Fruit fly (Drosophila melanogaster) whole organism, prepupa: ENCODE measurements around the gene CG3769.

Source experiments
- CG10669 ChIP-seq: fragments of 200-800 bp; sonication (Bioruptor generic); optimal IDR thresholded peaks from 3 replicates; lab custom pipeline; 2018; ENCODE audit warnings: missing biosample characterization, mild to moderate bottlenecking, missing genetic modification characterization, moderate library complexity
- CG16779 ChIP-seq: fragments of 200-800 bp; sonication (Bioruptor generic); optimal IDR thresholded peaks from 3 replicates; lab custom pipeline; 2017; ENCODE audit warnings: missing biosample characterization, mild to moderate bottlenecking, missing genetic modification characterization
- CG31627 ChIP-seq: fragments of 200-800 bp; sonication (Bioruptor generic); optimal IDR thresholded peaks from 3 replicates; lab custom pipeline; 2016; ENCODE audit warnings: missing biosample characterization, missing genetic modification characterization
- CG32006 ChIP-seq: fragments of 200-800 bp; sonication (Bioruptor generic); optimal IDR thresholded peaks from 3 replicates; lab custom pipeline; 2017; ENCODE audit warnings: missing biosample characterization, mild to moderate bottlenecking, missing genetic modification characterization
- CG4318 ChIP-seq: fragments of 200-800 bp; sonication (Bioruptor generic); optimal IDR thresholded peaks from 3 replicates; lab custom pipeline; 2017; ENCODE audit warnings: missing biosample characterization, mild to moderate bottlenecking, missing genetic modification characterization
- CG6276 ChIP-seq: fragments of 200-800 bp; sonication (Bioruptor generic); optimal IDR thresholded peaks from 2 replicates; lab custom pipeline; 2017; ENCODE audit warnings: missing biosample characterization, mild to moderate bottlenecking, missing genetic modification characterization
- CG6792 ChIP-seq: fragments of 200-800 bp; sonication (Bioruptor generic); optimal IDR thresholded peaks from 3 replicates; lab custom pipeline; 2016; ENCODE audit warnings: missing biosample characterization, missing genetic modification characterization
- CG6854 ChIP-seq: fragments of 200-800 bp; sonication (Bioruptor generic); optimal IDR thresholded peaks from 2 replicates; lab custom pipeline; 2017; ENCODE audit warnings: missing biosample characterization, mild to moderate bottlenecking, missing genetic modification characterization
- CG7368 ChIP-seq: fragments of 200-800 bp; sonication (Bioruptor generic); optimal IDR thresholded peaks from 3 replicates; lab custom pipeline; 2016; ENCODE audit warnings: missing biosample characterization, missing genetic modification characterization
- CG8319 ChIP-seq: fragments of 200-800 bp; sonication (Bioruptor generic); optimal IDR thresholded peaks from 3 replicates; lab custom pipeline; 2016; ENCODE audit warnings: missing biosample characterization, missing genetic modification characterization
- CG9139 ChIP-seq: fragments of 200-800 bp; sonication (Bioruptor generic); optimal IDR thresholded peaks from 3 replicates; lab custom pipeline; 2017; ENCODE audit warnings: missing biosample characterization, mild to moderate bottlenecking, missing genetic modification characterization
- Eip78C ChIP-seq: fragments of 200-800 bp; sonication (Bioruptor generic); peaks from one replicate; lab custom pipeline; 2016; ENCODE audit warnings: missing biosample characterization, missing genetic modification characterization
- Eip93F ChIP-seq: fragments of 200-800 bp; sonication (Bioruptor generic); optimal IDR thresholded peaks from 2 replicates; lab custom pipeline; 2016; ENCODE audit warnings: missing biosample characterization, mild to moderate bottlenecking, missing genetic modification characterization
- Ets21C ChIP-seq: fragments of 200-800 bp; sonication (Bioruptor generic); optimal IDR thresholded peaks from 3 replicates; lab custom pipeline; 2016; ENCODE audit warnings: missing biosample characterization, missing genetic modification characterization
- Ets96B ChIP-seq: fragments of 200-800 bp; optimal IDR thresholded peaks from 2 replicates; lab custom pipeline; 2019; ENCODE audit warnings: missing biosample characterization, mild to moderate bottlenecking, missing genetic modification characterization, moderate library complexity
- Gug ChIP-seq: fragments of 200-800 bp; sonication (Bioruptor generic); IDR thresholded peaks from 2 replicates; pipeline ENCODE4 v1.3.6; 2022; ENCODE audit warnings: missing biosample characterization, missing genetic modification characterization
- Hr39 ChIP-seq: fragments of 200-800 bp; sonication (Bioruptor generic); optimal IDR thresholded peaks from 2 replicates; lab custom pipeline; 2016; ENCODE audit warnings: missing biosample characterization, missing genetic modification characterization
- Lpt ChIP-seq: fragments of 200-800 bp; sonication (Bioruptor generic); optimal IDR thresholded peaks from 3 replicates; lab custom pipeline; 2016; ENCODE audit warnings: missing biosample characterization, missing genetic modification characterization
- Met ChIP-seq: fragments of 200-800 bp; sonication (Bioruptor generic); optimal IDR thresholded peaks from 3 replicates; lab custom pipeline; 2016; ENCODE audit warnings: missing biosample characterization, missing genetic modification characterization
- OdsH ChIP-seq: fragments of 200-800 bp; sonication (Bioruptor generic); optimal IDR thresholded peaks from 3 replicates; lab custom pipeline; 2016; ENCODE audit warnings: missing biosample characterization, missing genetic modification characterization
- Sox102F ChIP-seq: fragments of 200-800 bp; sonication (Bioruptor generic); optimal IDR thresholded peaks from 2 replicates; lab custom pipeline; 2016; ENCODE audit warnings: missing biosample characterization, mild to moderate bottlenecking, missing genetic modification characterization
- Sox14 ChIP-seq: fragments of 200-800 bp; sonication (Bioruptor generic); optimal IDR thresholded peaks from 3 replicates; lab custom pipeline; 2016; ENCODE audit warnings: missing biosample characterization, missing genetic modification characterization
- Sox15 ChIP-seq: fragments of 200-800 bp; sonication (Bioruptor generic); optimal IDR thresholded peaks from 3 replicates; lab custom pipeline; 2016; ENCODE audit warnings: missing biosample characterization, missing genetic modification characterization
- achi ChIP-seq: fragments of 200-800 bp; sonication (Bioruptor generic); optimal IDR thresholded peaks from 3 replicates; lab custom pipeline; 2016; ENCODE audit warnings: missing biosample characterization, missing genetic modification characterization
- dsx ChIP-seq: fragments of 200-800 bp; optimal IDR thresholded peaks from 3 replicates; lab custom pipeline; 2019; ENCODE audit warnings: missing biosample characterization, mild to moderate bottlenecking, missing genetic modification characterization, moderate library complexity; ENCODE audit not compliant: poor library complexity, severe bottlenecking
- esn ChIP-seq: fragments of 200-800 bp; sonication (Bioruptor generic); optimal IDR thresholded peaks from 2 replicates; lab custom pipeline; 2016; ENCODE audit warnings: missing biosample characterization, mild to moderate bottlenecking, missing genetic modification characterization, moderate library complexity
- fd85E ChIP-seq: fragments of 200-800 bp; sonication (Bioruptor generic); optimal IDR thresholded peaks from 3 replicates; lab custom pipeline; 2016; ENCODE audit warnings: missing biosample characterization, missing genetic modification characterization
- fkh ChIP-seq: fragments of 200-800 bp; sonication (Bioruptor generic); optimal IDR thresholded peaks from 3 replicates; lab custom pipeline; 2017; ENCODE audit warnings: missing biosample characterization, mild to moderate bottlenecking, missing genetic modification characterization, moderate library complexity
- lz ChIP-seq: fragments of 200-800 bp; sonication (Bioruptor generic); optimal IDR thresholded peaks from 3 replicates; lab custom pipeline; 2016; ENCODE audit warnings: missing biosample characterization, missing genetic modification characterization
- net ChIP-seq: fragments of 200-800 bp; sonication (Bioruptor generic); optimal IDR thresholded peaks from 3 replicates; lab custom pipeline; 2016; ENCODE audit warnings: missing biosample characterization, missing genetic modification characterization
- pdm3 ChIP-seq: fragments of 200-800 bp; sonication (Bioruptor generic); optimal IDR thresholded peaks from 3 replicates; lab custom pipeline; 2016; ENCODE audit warnings: missing biosample characterization, missing genetic modification characterization
- spab ChIP-seq: fragments of 200-800 bp; sonication (Bioruptor generic); optimal IDR thresholded peaks from 2 replicates; lab custom pipeline; 2017; ENCODE audit warnings: missing biosample characterization, mild to moderate bottlenecking, missing genetic modification characterization, missing genetic modification reagents
- svp ChIP-seq: fragments of 200-800 bp; sonication (Bioruptor generic); peaks from one replicate; lab custom pipeline; 2016; ENCODE audit warnings: missing biosample characterization, missing genetic modification characterization
- topi ChIP-seq: fragments of 200-800 bp; sonication (Bioruptor generic); optimal IDR thresholded peaks from 3 replicates; lab custom pipeline; 2016; ENCODE audit warnings: missing biosample characterization, missing genetic modification characterization
- vri ChIP-seq: fragments of 200-800 bp; sonication (Bioruptor generic); optimal IDR thresholded peaks from 3 replicates; lab custom pipeline; 2016; ENCODE audit warnings: missing biosample characterization, mild to moderate bottlenecking, missing genetic modification characterization

The CG3769 gene

dm6 chr2L:9457456-9457855 is 22.3 kb downstream of the CG3769 start:
- TF ChIP-seq svp (GFP tag; lab: Kevin White, UChicago) (peak; percentile 69), dsx (GFP tag; lab: Kevin White, UChicago) (no peak), Met (GFP tag; lab: Kevin White, UChicago) (no peak), achi (GFP tag; lab: Kevin White, UChicago) (no peak), Gug (GFP tag; lab: Robert Waterston, UW) (no peak), Lpt (GFP tag; lab: Kevin White, UChicago) (no peak)

dm6 chr2L:9457865-9458264 is 22.7 kb downstream of the CG3769 start:
- TF ChIP-seq dsx (GFP tag; lab: Kevin White, UChicago) (no peak), Eip93F (no peak), CG4318 (GFP tag; lab: Kevin White, UChicago) (no peak), Met (GFP tag; lab: Kevin White, UChicago) (peak; percentile 40), Ets21C (no peak), Sox15 (GFP tag; lab: Kevin White, UChicago) (no peak), pdm3 (GFP tag; lab: Kevin White, UChicago) (no peak), CG6276 (GFP tag; lab: Kevin White, UChicago) (no peak), fd85E (GFP tag; lab: Kevin White, UChicago) (no peak), Eip78C (GFP tag; lab: Kevin White, UChicago) (peak; percentile 66), lz (GFP tag; lab: Kevin White, UChicago) (no peak), fkh (GFP tag; lab: Kevin White, UChicago) (peak; percentile 18), CG16779 (tag; lab: Kevin White, UChicago) (no peak), esn (peak; percentile 6), Sox102F (GFP tag; lab: Kevin White, UChicago) (peak; percentile 39), topi (peak; percentile 5), CG9139 (GFP tag; lab: Kevin White, UChicago) (no peak), OdsH (no peak), vri (peak; percentile 18), CG6792 (no peak), svp (GFP tag; lab: Kevin White, UChicago) (no peak), CG6854 (GFP tag; lab: Kevin White, UChicago) (no peak), CG10669 (GFP tag; lab: Kevin White, UChicago) (no peak), net (GFP tag; lab: Kevin White, UChicago) (no peak)

dm6 chr2L:9459372-9460091 is 24.3 kb downstream of the CG3769 start:
- TF ChIP-seq CG7368 (GFP tag; lab: Kevin White, UChicago), result no peak
- peak; percentile 77 for TF ChIP-seq vri
- peak; percentile 13 for TF ChIP-seq Eip93F
- no peak for TF ChIP-seq esn
- TF ChIP-seq svp (GFP tag; lab: Kevin White, UChicago), result peak; percentile 78
- TF ChIP-seq fkh (GFP tag; lab: Kevin White, UChicago), result peak; percentile 8
- TF ChIP-seq, all 60 proteins: peak for 4

- TF ChIP-seq Sox14 (GFP tag; lab: Kevin White, UChicago) (no peak), Ets96B (tag; lab: Kevin White, UChicago) (no peak), CG32006 (GFP tag; lab: Kevin White, UChicago) (no peak), CG31627 (no peak), Hr39 (no peak), CG4318 (GFP tag; lab: Kevin White, UChicago) (no peak), fd85E (GFP tag; lab: Kevin White, UChicago) (no peak), Met (GFP tag; lab: Kevin White, UChicago) (no peak), spab (GFP tag; lab: Kevin White, UChicago) (no peak), CG6854 (GFP tag; lab: Kevin White, UChicago) (no peak), dsx (GFP tag; lab: Kevin White, UChicago) (no peak), CG8319 (GFP tag; lab: Kevin White, UChicago) (no peak)
These were observed 24.9 kb downstream of the CG3769 start for dm6 chr2L:9460092-9460473.
